Worm (Caenorhabditis elegans) whole organism, late embryonic: Measurements from ENCODE around the gene rpl-37.

Experiments
- C08G9.2 ChIP-seq: sonication (generic microtip); optimal IDR thresholded peaks from 2 replicates; lab custom pipeline; 2016; ENCODE audit warnings: mild to moderate bottlenecking, missing genetic modification characterization, moderate library complexity, missing compliant biosample characterization
- F13H6.1 ChIP-seq: sonication (generic microtip); optimal IDR thresholded peaks from 2 replicates; lab custom pipeline; 2016; ENCODE audit warnings: missing genetic modification characterization, missing compliant biosample characterization
- K02D7.2 ChIP-seq: sonication (generic microtip); optimal IDR thresholded peaks from 2 replicates; lab custom pipeline; 2017; ENCODE audit warnings: mild to moderate bottlenecking, missing genetic modification characterization, missing compliant biosample characterization
- ahr-1 ChIP-seq: sonication (generic microtip); optimal IDR thresholded peaks from 2 replicates; lab custom pipeline; 2016; ENCODE audit warnings: missing genetic modification characterization, missing compliant biosample characterization
- ama-1 ChIP-seq: fragments of 150-350 bp; optimal IDR thresholded peaks from 2 replicates; lab custom pipeline; 2014
- ceh-18 ChIP-seq: sonication (generic microtip); optimal IDR thresholded peaks from 2 replicates; lab custom pipeline; 2016; ENCODE audit warnings: missing genetic modification characterization, missing compliant biosample characterization
- ceh-19 ChIP-seq: fragments of 200-800 bp; sonication (Bioruptor generic); optimal IDR thresholded peaks from 2 replicates; lab custom pipeline; 2018; ENCODE audit warnings: mild to moderate bottlenecking, missing genetic modification characterization, missing compliant biosample characterization
- ceh-2 ChIP-seq: sonication (generic microtip); optimal IDR thresholded peaks from 2 replicates; lab custom pipeline; 2016; ENCODE audit warnings: missing genotype, missing genetic modification characterization, missing compliant biosample characterization
- ceh-24 ChIP-seq: sonication (generic microtip); optimal IDR thresholded peaks from 2 replicates; lab custom pipeline; 2016; ENCODE audit warnings: mild to moderate bottlenecking, missing genetic modification characterization, missing compliant biosample characterization
- ceh-30 ChIP-seq: fragments of 150-350 bp; optimal IDR thresholded peaks from 2 replicates; lab custom pipeline; 2014; ENCODE audit warnings: missing biosample characterization, missing genetic modification characterization
- ceh-31 ChIP-seq: sonication (generic microtip); optimal IDR thresholded peaks from 2 replicates; lab custom pipeline; 2016; ENCODE audit warnings: missing genetic modification characterization, missing compliant biosample characterization
- ceh-34 ChIP-seq: sonication (generic microtip); optimal IDR thresholded peaks from 2 replicates; lab custom pipeline; 2016; ENCODE audit warnings: mild to moderate bottlenecking, missing genetic modification characterization, missing compliant biosample characterization
- ceh-45 ChIP-seq: fragments of 200-800 bp; sonication (Bioruptor generic); IDR thresholded peaks from 2 replicates; pipeline ENCODE4 v1.3.6; 2022; ENCODE audit warnings: missing genetic modification reagents, missing genetic modification characterization, missing compliant biosample characterization
- ceh-6 ChIP-seq: fragments of 200-800 bp; sonication (Bioruptor generic); optimal IDR thresholded peaks from 2 replicates; lab custom pipeline; 2018; ENCODE audit warnings: mild to moderate bottlenecking, missing genetic modification characterization, missing compliant biosample characterization
- ceh-9 ChIP-seq: sonication (generic microtip); optimal IDR thresholded peaks from 2 replicates; lab custom pipeline; 2016; ENCODE audit warnings: mild to moderate bottlenecking, missing genetic modification characterization, inconsistent platforms, missing compliant biosample characterization
- dmd-4 ChIP-seq: sonication (generic microtip); optimal IDR thresholded peaks from 2 replicates; lab custom pipeline; 2016; ENCODE audit warnings: borderline replicate concordance, missing genetic modification characterization, missing compliant biosample characterization
- dve-1 ChIP-seq: sonication (generic microtip); optimal IDR thresholded peaks from 2 replicates; lab custom pipeline; 2017; ENCODE audit warnings: antibody characterized with exemption, mild to moderate bottlenecking, missing genetic modification characterization, missing compliant biosample characterization
- elt-4 ChIP-seq: sonication (generic microtip); optimal IDR thresholded peaks from 2 replicates; lab custom pipeline; 2016; ENCODE audit warnings: missing genetic modification characterization, missing compliant biosample characterization
- eyg-1 ChIP-seq: sonication (generic microtip); optimal IDR thresholded peaks from 2 replicates; lab custom pipeline; 2016; ENCODE audit warnings: missing genotype, missing genetic modification characterization, missing compliant biosample characterization
- fax-1 ChIP-seq: sonication (generic microtip); optimal IDR thresholded peaks from 2 replicates; lab custom pipeline; 2016; ENCODE audit warnings: missing genotype, missing genetic modification characterization, missing compliant biosample characterization
- fkh-10 ChIP-seq: fragments of 150-350 bp; optimal IDR thresholded peaks from 2 replicates; lab custom pipeline; 2014; ENCODE audit warnings: missing biosample characterization, missing genetic modification reagents, missing genetic modification characterization
- fkh-6 ChIP-seq: sonication (generic microtip); optimal IDR thresholded peaks from 2 replicates; lab custom pipeline; 2016; ENCODE audit warnings: missing genetic modification characterization, missing compliant biosample characterization
- hlh-13 ChIP-seq: fragments of 200-800 bp; sonication (Bioruptor generic); optimal IDR thresholded peaks from 2 replicates; lab custom pipeline; 2018; ENCODE audit warnings: mild to moderate bottlenecking, missing genetic modification characterization, missing compliant biosample characterization
- hlh-30 ChIP-seq: sonication (generic microtip); optimal IDR thresholded peaks from 2 replicates; lab custom pipeline; 2017; ENCODE audit warnings: antibody characterized with exemption, missing genetic modification characterization, missing compliant biosample characterization; ENCODE audit not compliant: insufficient read depth
- hlh-6 ChIP-seq: sonication (generic microtip); optimal IDR thresholded peaks from 2 replicates; lab custom pipeline; 2016; ENCODE audit warnings: missing genotype, missing genetic modification characterization, missing compliant biosample characterization
- madf-2 ChIP-seq: sonication (generic microtip); optimal IDR thresholded peaks from 2 replicates; lab custom pipeline; 2017; ENCODE audit warnings: missing genetic modification characterization, missing compliant biosample characterization
- mec-3 ChIP-seq: sonication (generic microtip); optimal IDR thresholded peaks from 2 replicates; lab custom pipeline; 2016; ENCODE audit warnings: borderline replicate concordance, missing genetic modification characterization, missing compliant biosample characterization
- npax-4 ChIP-seq: sonication (generic microtip); optimal IDR thresholded peaks from 2 replicates; lab custom pipeline; 2016; ENCODE audit warnings: missing genetic modification characterization, missing compliant biosample characterization
- odd-2 ChIP-seq: sonication (generic microtip); optimal IDR thresholded peaks from 2 replicates; lab custom pipeline; 2017; ENCODE audit warnings: antibody characterized with exemption, mild to moderate bottlenecking, missing genetic modification characterization, missing compliant biosample characterization
- pat-9 ChIP-seq: fragments of 200-800 bp; sonication (Bioruptor generic); optimal IDR thresholded peaks from 2 replicates; lab custom pipeline; 2018; ENCODE audit warnings: mild to moderate bottlenecking, missing genetic modification characterization, moderate library complexity, missing compliant biosample characterization
- pax-1 ChIP-seq: fragments of 150-350 bp; optimal IDR thresholded peaks from 2 replicates; lab custom pipeline; 2014; ENCODE audit warnings: missing biosample characterization, missing genetic modification characterization
- pha-2 ChIP-seq: sonication (generic microtip); optimal IDR thresholded peaks from 2 replicates; lab custom pipeline; 2017; ENCODE audit warnings: mild to moderate bottlenecking, missing genetic modification characterization, missing compliant biosample characterization
- pha-4 ChIP-seq: fragments of 150-350 bp; optimal IDR thresholded peaks from 2 replicates; lab custom pipeline; 2018; ENCODE audit warnings: missing biosample characterization, missing genetic modification reagents, missing genetic modification characterization
- pros-1 ChIP-seq: fragments of 150-350 bp; optimal IDR thresholded peaks from 2 replicates; lab custom pipeline; 2014; ENCODE audit warnings: missing biosample characterization, missing genetic modification reagents, missing genetic modification characterization
- ref-2 ChIP-seq: sonication (generic microtip); optimal IDR thresholded peaks from 2 replicates; lab custom pipeline; 2016; ENCODE audit warnings: missing genetic modification characterization, missing compliant biosample characterization
- rnt-1 ChIP-seq: sonication (generic microtip); optimal IDR thresholded peaks from 2 replicates; lab custom pipeline; 2016; ENCODE audit warnings: missing genetic modification characterization, missing compliant biosample characterization
- sdc-2 ChIP-seq: sonication (generic microtip); optimal IDR thresholded peaks from 2 replicates; lab custom pipeline; 2016; ENCODE audit warnings: missing genotype, missing genetic modification characterization, missing compliant biosample characterization
- sox-2 ChIP-seq: fragments of 200-800 bp; sonication (Bioruptor generic); IDR thresholded peaks from 2 replicates; pipeline ENCODE4 v1.3.6; 2022; ENCODE audit warnings: missing genetic modification reagents, missing genetic modification characterization, missing compliant biosample characterization
- tbx-2 ChIP-seq: sonication (generic microtip); optimal IDR thresholded peaks from 2 replicates; lab custom pipeline; 2016; ENCODE audit warnings: missing genetic modification characterization, missing compliant biosample characterization
- tbx-7 ChIP-seq: sonication (generic microtip); optimal IDR thresholded peaks from 2 replicates; lab custom pipeline; 2016; ENCODE audit warnings: missing genotype, missing genetic modification characterization, missing compliant biosample characterization
- ttx-3 ChIP-seq: sonication (generic microtip); optimal IDR thresholded peaks from 2 replicates; lab custom pipeline; 2016; ENCODE audit warnings: missing genetic modification reagents, missing genetic modification characterization, missing compliant biosample characterization
- unc-3 ChIP-seq, 2 experiments: fragments of 200-800 bp in 1 of 2; sonication (Bioruptor generic) in 1 of 2; sonication (generic microtip) in 1 of 2; conservative IDR thresholded peaks in 1 of 2; optimal IDR thresholded peaks in 1 of 2; 2 replicates each; pipeline versions ENCODE4 v1.3.6 to Lab custom; 2016 to 2022; ENCODE audit warnings: missing compliant biosample characterization in 2 of 2, missing genetic modification characterization in 2 of 2, missing genetic modification reagents in 1 of 2
- unc-42 ChIP-seq: sonication (generic microtip); optimal IDR thresholded peaks from 2 replicates; lab custom pipeline; 2016; ENCODE audit warnings: missing genotype, missing genetic modification characterization, missing compliant biosample characterization
- unc-55 ChIP-seq: sonication (generic microtip); optimal IDR thresholded peaks from 2 replicates; lab custom pipeline; 2017; ENCODE audit warnings: missing biosample characterization, missing genetic modification reagents, missing genetic modification characterization
- unc-86 ChIP-seq: sonication (generic microtip); optimal IDR thresholded peaks from 2 replicates; lab custom pipeline; 2016; ENCODE audit warnings: missing genetic modification characterization, missing compliant biosample characterization

The rpl-37 gene

ce11 chrIII:3502215-3502838 is 26.1 kb upstream of the rpl-37 start, which contains the start of gene M01F1.8:
TSS of gene M01F1.8 (minus strand) at chrIII:3502549.
- TF ChIP-seq K02D7.2 (tag; lab: Kevin White, UChicago) (no peak), ceh-19 (no peak), eyg-1 (no peak), dve-1 (tag; lab: Kevin White, UChicago) (no peak), C08G9.2 (no peak), dmd-4 (no peak), npax-4 (tag; lab: Kevin White, UChicago) (no peak), F13H6.1 (tag; lab: Kevin White, UChicago) (no peak), ceh-24 (tag; lab: Kevin White, UChicago) (no peak), pros-1 (no peak), ceh-34 (tag; lab: Kevin White, UChicago) (no peak)

ce11 chrIII:3503286-3503685 is 25.2 kb upstream of the rpl-37 start, which contains the start of gene rpl-16:
TSS of gene rpl-16 (minus strand) at chrIII:3503604.
- TF ChIP-seq ceh-24 (tag; lab: Kevin White, UChicago) (no peak), tbx-7 (no peak), pha-2 (tag; lab: Kevin White, UChicago) (no peak), hlh-13 (GFP tag; lab: Kevin White, UChicago) (no peak), fax-1 (no peak), ceh-34 (tag; lab: Kevin White, UChicago) (no peak), fkh-10 (GFP tag; lab: Kevin White, UChicago) (no peak), ceh-31 (tag; lab: Kevin White, UChicago) (no peak), fkh-6 (tag; lab: Kevin White, UChicago) (no peak), madf-2 (tag; lab: Kevin White, UChicago) (no peak), ama-1 (lab: Kevin White, UChicago) (no peak), ref-2 (no peak), ceh-6 (GFP tag; lab: Kevin White, UChicago) (no peak), sdc-2 (no peak)

ce11 chrIII:3504239-3504638 is 24.2 kb upstream of the rpl-37 start:
- TF ChIP-seq pha-2 (tag; lab: Kevin White, UChicago) = no peak
- TF ChIP-seq ceh-6 (GFP tag; lab: Kevin White, UChicago) = no peak
- no peak for TF ChIP-seq fax-1
- TF ChIP-seq ceh-2 (tag; lab: Kevin White, UChicago) = no peak
- TF ChIP-seq dve-1 (tag; lab: Kevin White, UChicago) = no peak
- TF ChIP-seq pax-1 (tag; lab: Kevin White, UChicago) = no peak
- TF ChIP-seq odd-2 = no peak
- no peak for TF ChIP-seq hlh-6 (tag; lab: Kevin White, UChicago)
- no peak for TF ChIP-seq unc-42 (tag; lab: Kevin White, UChicago)
- TF ChIP-seq sox-2 (GFP tag; lab: Robert Waterston, UW) = no peak
- TF ChIP-seq rnt-1 = no peak
- no peak for TF ChIP-seq ceh-18
- TF ChIP-seq pat-9 (tag; lab: Kevin White, UChicago) = no peak
- TF ChIP-seq, all 69 proteins: peak for 0

ce11 chrIII:3505051-3505548 is 23.3 kb upstream of the rpl-37 start, which contains the start of gene lias-1:
TSS of gene lias-1 (minus strand) at chrIII:3505101.
- TF ChIP-seq unc-86 (tag; lab: Kevin White, UChicago) (peak; percentile 19), tbx-2 (tag; lab: Kevin White, UChicago) (peak; percentile 75), hlh-6 (tag; lab: Kevin White, UChicago) (no peak), elt-4 (tag; lab: Kevin White, UChicago) (no peak), hlh-13 (GFP tag; lab: Kevin White, UChicago) (no peak), ceh-30 (tag; lab: Kevin White, UChicago) (peak; percentile 54), ttx-3 (peak; percentile 13), hlh-30 (tag; lab: Kevin White, UChicago) (peak; percentile 48), ceh-34 (tag; lab: Kevin White, UChicago) (peak; percentile 42), pax-1 (tag; lab: Kevin White, UChicago) (peak; percentile 67), ceh-31 (tag; lab: Kevin White, UChicago) (peak; percentile 60), ceh-45 (GFP tag; lab: Robert Waterston, UW) (no peak), pha-4 (no peak), unc-42 (tag; lab: Kevin White, UChicago) (peak; percentile 65), unc-3 (GFP tag; conservative IDR thresholded peaks at IDR 0.05; lab: Robert Waterston, UW) (0 out of 2 replicates have a peak, but pooled peaks have one; percentile 10), unc-3 (tag; optimal IDR thresholded peaks at IDR 0.05; lab: Kevin White, UChicago) (no peak), mec-3 (no peak), unc-55 (GFP tag; lab: Kevin White, UChicago) (peak; percentile 54), rnt-1 (peak; percentile 3), ahr-1 (tag; lab: Kevin White, UChicago) (no peak), ceh-9 (tag; lab: Kevin White, UChicago) (no peak), ceh-2 (tag; lab: Kevin White, UChicago) (peak; percentile 44), npax-4 (tag; lab: Kevin White, UChicago) (no peak), pat-9 (tag; lab: Kevin White, UChicago) (no peak), ceh-18 (peak; percentile 67)
